Fruit fly (Drosophila melanogaster): Measurements from ENCODE around the gene CG5946.

Gene CG5946

DNA sequence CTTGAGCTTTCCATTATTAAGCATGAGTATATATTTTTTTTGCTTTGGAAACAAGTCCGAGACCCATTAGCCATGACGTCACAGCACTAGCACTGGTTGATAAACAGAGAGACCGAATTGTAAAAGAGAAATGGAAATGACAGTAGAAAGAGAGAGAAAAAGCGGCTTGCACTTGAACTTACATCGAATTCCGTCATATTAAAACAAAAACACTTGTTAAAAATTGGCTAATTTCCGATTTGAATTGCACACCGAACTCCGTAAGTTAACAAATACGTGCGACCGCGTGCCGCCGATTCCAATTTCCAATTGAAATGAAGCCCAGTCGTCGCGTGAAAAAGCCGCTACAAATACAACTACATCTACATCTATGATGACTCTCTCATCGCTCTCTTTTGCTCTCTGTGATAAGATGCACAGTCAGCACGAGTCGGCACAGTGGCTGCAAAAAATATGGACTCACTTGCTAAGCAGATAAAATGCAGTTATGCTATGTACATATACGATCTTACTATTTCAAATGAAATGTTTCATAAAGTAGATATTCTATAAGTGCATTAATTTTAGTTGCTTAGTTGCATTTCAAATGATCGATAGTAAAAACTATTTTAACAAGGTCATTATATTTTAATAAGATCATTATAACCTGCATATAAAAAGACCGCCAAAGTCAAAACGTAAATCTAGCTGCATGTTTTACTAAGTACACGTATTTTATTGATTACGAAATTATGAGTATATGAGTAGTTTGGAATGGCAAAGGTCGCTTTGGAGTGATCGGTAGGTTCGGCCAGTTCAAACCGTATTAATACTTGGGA, 2.2 kb downstream of the CG5946 start (continued):
- TF ChIP-seq CG1603 (tag; optimal IDR thresholded peaks at IDR 0.05) (no peak), CG2889 (GFP tag; IDR thresholded peaks at IDR 0.05) (no peak), Adf1 (GFP tag; IDR thresholded peaks at IDR 0.05) (no peak), CG3163 (GFP tag; optimal IDR thresholded peaks at IDR 0.05) (peak; percentile 77), CG31365 (tag; optimal IDR thresholded peaks at IDR 0.05) (peak; percentile 4), Eip74EF (GFP tag; optimal IDR thresholded peaks at IDR 0.05) (peak in 1 of 2 experiments; percentile 47), CG8290 (GFP tag; optimal IDR thresholded peaks at IDR 0.05) (no peak), CG8290 (tag; optimal IDR thresholded peaks at IDR 0.05) (no peak), sc (optimal IDR thresholded peaks at IDR 0.05) (no peak), sc (GFP tag; optimal IDR thresholded peaks at IDR 0.05) (no peak), H2.0 (GFP tag; IDR thresholded peaks at IDR 0.05) (peak; percentile 54; the same call in 1 of the 2 replicates), CG9817 (tag; optimal IDR thresholded peaks at IDR 0.05) (peak; percentile 7), CG4854 (GFP tag; optimal IDR thresholded peaks at IDR 0.05) (no peak), CG3847 (GFP tag; IDR thresholded peaks at IDR 0.05) (no peak), fru (optimal IDR thresholded peaks at IDR 0.05) (no peak), inv (GFP tag; IDR thresholded peaks at IDR 0.05; ENCODE audit: partially characterized antibody) (no peak), yki (optimal IDR thresholded peaks at IDR 0.05) (peak; percentile 39), Dad (GFP tag; optimal IDR thresholded peaks at IDR 0.05) (no peak), CG17829 (tag; optimal IDR thresholded peaks at IDR 0.05) (peak; percentile 53), CG10321 (GFP tag; IDR thresholded peaks at IDR 0.05) (0 out of 2 replicates have a peak, but pooled peaks have one; percentile 22), wor (GFP tag; IDR thresholded peaks at IDR 0.05) (no peak), CG4328 (GFP tag; optimal IDR thresholded peaks at IDR 0.05) (no peak), Dfd (GFP tag; optimal IDR thresholded peaks at IDR 0.05) (no peak), mam (GFP tag; optimal IDR thresholded peaks at IDR 0.05) (peak; percentile 47), Xbp1 (GFP tag; optimal IDR thresholded peaks at IDR 0.05) (peak; percentile 42), lilli (GFP tag; optimal IDR thresholded peaks at IDR 0.05) (peak; percentile 53), grau (tag; optimal IDR thresholded peaks at IDR 0.05) (peak; percentile 53), gt (GFP tag; IDR thresholded peaks at IDR 0.05) (no peak), CG17328 (GFP tag; IDR thresholded peaks at IDR 0.05) (peak; percentile 30; the same call in 1 of the 2 replicates), tio (GFP tag; optimal IDR thresholded peaks at IDR 0.05) (no peak), Elba2 (GFP tag; optimal IDR thresholded peaks at IDR 0.05) (peak; percentile 71), NFAT (GFP tag; IDR thresholded peaks at IDR 0.05) (peak; percentile 56; the same call in 1 of the 2 replicates), HHEX (GFP tag; optimal IDR thresholded peaks at IDR 0.05) (peak; percentile 0), CG1233 (GFP tag; optimal IDR thresholded peaks at IDR 0.05) (peak; percentile 16), CG1832 (GFP tag; optimal IDR thresholded peaks at IDR 0.05) (no peak), CG9876 (GFP tag; optimal IDR thresholded peaks at IDR 0.05) (no peak), crp (GFP tag; optimal IDR thresholded peaks at IDR 0.05) (no peak), B-H1 (GFP tag; IDR thresholded peaks at IDR 0.05) (no peak; the same call in 2 of the 3 replicates), crol (GFP tag; IDR thresholded peaks at IDR 0.05) (no peak), stc (GFP tag; IDR thresholded peaks at IDR 0.05) (no peak), CoRest (tag; optimal IDR thresholded peaks at IDR 0.05) (peak; percentile 16), oc (tag; optimal IDR thresholded peaks at IDR 0.05) (peak; percentile 16), CG18262 (tag; optimal IDR thresholded peaks at IDR 0.05) (peak; percentile 24), Awh (GFP tag; IDR thresholded peaks at IDR 0.05) (0 out of 2 replicates have a peak, but pooled peaks have one; percentile 6), nmo (GFP tag; optimal IDR thresholded peaks at IDR 0.05) (peak; percentile 26), Mad (GFP tag; optimal IDR thresholded peaks at IDR 0.05) (no peak), CG1792 (GFP tag; optimal IDR thresholded peaks at IDR 0.05) (no peak), Camta (GFP tag; optimal IDR thresholded peaks at IDR 0.05) (peak; percentile 24), CG31441 (GFP tag; IDR thresholded peaks at IDR 0.05) (0 out of 2 replicates have a peak, but pooled peaks have one; percentile 12), ci (GFP tag; IDR thresholded peaks at IDR 0.05) (peak; percentile 65; the same call in 2 of the 3 replicates), CG12299 (tag; optimal IDR thresholded peaks at IDR 0.05) (no peak)

Data from whole organism, embryonic.